Worm (Caenorhabditis elegans) whole organism, L1 larva: ENCODE data around the gene leo-1.

Experiments
- ceh-63 ChIP-seq: fragments of 200-800 bp; sonication (Bioruptor generic); optimal IDR thresholded peaks from 2 replicates; lab custom pipeline; 2018; ENCODE audit warnings: mild to moderate bottlenecking, missing genetic modification characterization, missing compliant biosample characterization
- lin-14 ChIP-seq: fragments of 200-800 bp; sonication (Bioruptor generic); optimal IDR thresholded peaks from 2 replicates; lab custom pipeline; 2018; ENCODE audit warnings: mild to moderate bottlenecking, missing genetic modification characterization, moderate library complexity, missing compliant biosample characterization
- lin-35 ChIP-seq, 2 experiments: fragments of 150-350 bp; optimal IDR thresholded peaks; 2 replicates each; lab custom pipeline; 2014; ENCODE audit warnings: missing biosample characterization in 2 of 2, missing genetic modification characterization in 2 of 2, missing genetic modification reagents in 2 of 2
- lin-39 ChIP-seq: fragments of 150-350 bp; optimal IDR thresholded peaks from 2 replicates; lab custom pipeline; 2014; ENCODE audit warnings: missing biosample characterization, missing genetic modification reagents, missing genetic modification characterization
- unc-62 ChIP-seq: fragments of 150-350 bp; optimal IDR thresholded peaks from 2 replicates; lab custom pipeline; 2014; ENCODE audit warnings: missing biosample characterization, missing genetic modification reagents, missing genetic modification characterization
- ztf-11 ChIP-seq, 2 experiments: sonication (generic microtip); optimal IDR thresholded peaks; 2 replicates each; lab custom pipeline; 2016 to 2017; ENCODE audit warnings: missing genetic modification characterization in 2 of 2, missing biosample characterization in 1 of 2, missing compliant biosample characterization in 1 of 2

DNA sequence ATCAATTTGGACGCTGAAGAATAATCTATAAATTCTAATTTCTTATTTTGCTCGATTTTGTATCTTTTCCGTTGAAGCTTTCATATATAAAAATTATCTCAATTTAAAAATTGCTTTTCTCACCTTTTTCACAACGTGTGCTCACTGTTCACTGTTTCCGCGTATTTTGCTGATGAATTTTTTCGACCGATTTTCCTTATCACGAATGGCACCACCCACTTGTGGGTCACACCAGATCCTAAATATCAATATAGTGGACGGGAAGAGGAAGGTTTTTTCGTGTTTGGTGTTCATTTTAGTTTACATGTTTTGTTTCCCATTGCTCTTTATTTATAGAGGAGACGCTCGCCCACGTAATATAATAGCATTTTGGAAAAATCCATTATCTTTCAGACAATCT is 13.5 kb downstream of the leo-1 start:
- no peak for TF ChIP-seq ceh-63 (GFP tag; lab: Kevin White, UChicago)
- peak in 1 of 2 experiments; percentile 26 for TF ChIP-seq ztf-11 (tag; optimal IDR thresholded peaks at IDR 0.05; lab: Kevin White, UChicago)
- no peak for TF ChIP-seq lin-14 (GFP tag; lab: Kevin White, UChicago)
- no peak for TF ChIP-seq lin-39 (tag; lab: Kevin White, UChicago)
- no peak for TF ChIP-seq lin-35 (GFP tag; optimal IDR thresholded peaks at IDR 0.05; lab: Kevin White, UChicago)
- no peak for TF ChIP-seq unc-62 (GFP tag; lab: Kevin White, UChicago)
